4 worm cellular contexts compared by ENCODE assay signal in genomic region chrII:5707532-5707931, ce11.
A peak's percentile ranks its signal among the peaks of the same experiment; 100 is the strongest.
TF ChIP-seq lines count a peak whose summit lies in the region.

Gene osta-2, plus strand, starts transcription at chrII:5707691.

TF ChIP-seq in whole organism, L1 larva, 84 proteins besides CTCF, POLR2A, EP300 and RAD21:
- no peak for TF ChIP-seq nhr-19 (GFP tag; conservative IDR thresholded peaks at IDR 0.05; lab: Robert Waterston, UW)
- TF ChIP-seq hlh-4 (tag; optimal IDR thresholded peaks at IDR 0.05; lab: Kevin White, UChicago) = no peak
- no peak for TF ChIP-seq mep-1 (tag; optimal IDR thresholded peaks at IDR 0.05; lab: Kevin White, UChicago)
- peak; percentile 12 for TF ChIP-seq blmp-1 (tag; optimal IDR thresholded peaks at IDR 0.05; lab: Kevin White, UChicago)
- TF ChIP-seq lin-14 (GFP tag; optimal IDR thresholded peaks at IDR 0.05; lab: Kevin White, UChicago) = peak; percentile 27
- no peak for TF ChIP-seq egl-27 (tag; optimal IDR thresholded peaks at IDR 0.05; lab: Kevin White, UChicago)

TF ChIP-seq in whole organism, L3 larva, 47 proteins besides CTCF, POLR2A, EP300 and RAD21:
- TF ChIP-seq lin-15B (tag; optimal IDR thresholded peaks at IDR 0.05; lab: Kevin White, UChicago) (no peak), ceh-28 (tag; optimal IDR thresholded peaks at IDR 0.05; lab: Kevin White, UChicago) (no peak), ztf-11 (tag; optimal IDR thresholded peaks at IDR 0.05; lab: Kevin White, UChicago) (no peak), nhr-23 (tag; optimal IDR thresholded peaks at IDR 0.05; lab: Kevin White, UChicago) (no peak), egl-5 (tag; optimal IDR thresholded peaks at IDR 0.05; lab: Kevin White, UChicago) (peak; percentile 6), pha-4 (tag; optimal IDR thresholded peaks at IDR 0.05; lab: Kevin White, UChicago) (peak; percentile 25), nfya-1 (tag; optimal IDR thresholded peaks at IDR 0.05; lab: Kevin White, UChicago; ENCODE audit: insufficient read depth) (peak; percentile 41)
TF ChIP-seq in whole organism, L3 larva: peak in this region for 3.

TF ChIP-seq in whole organism, L4 larva, 104 proteins besides CTCF, POLR2A, EP300 and RAD21:
- no peak for TF ChIP-seq lir-3 (tag; optimal IDR thresholded peaks at IDR 0.05; lab: Kevin White, UChicago)
- TF ChIP-seq nhr-11 (tag; optimal IDR thresholded peaks at IDR 0.05; lab: Kevin White, UChicago) = no peak
- TF ChIP-seq fkh-10 (GFP tag; optimal IDR thresholded peaks at IDR 0.05; lab: Kevin White, UChicago) = peak; percentile 5
- TF ChIP-seq unc-62 (GFP tag; optimal IDR thresholded peaks at IDR 0.05 in 1 of 2; lab: Kevin White, UChicago) = peak in 1 of 2 experiments; percentile 92
- TF ChIP-seq unc-62 (tag; optimal IDR thresholded peaks at IDR 0.05; lab: Kevin White, UChicago) = no peak

TF ChIP-seq in whole organism, young adult, 124 proteins besides CTCF, POLR2A, EP300 and RAD21:
- TF ChIP-seq nfyb-1 (GFP tag; IDR thresholded peaks at IDR 0.05; lab: Robert Waterston, UW) (0 out of 2 replicates have a peak, but pooled peaks have one; percentile 34), ztf-25 (GFP tag; IDR thresholded peaks at IDR 0.05; lab: Robert Waterston, UW) (no peak), B0336.3 (GFP tag; IDR thresholded peaks at IDR 0.05; lab: Robert Waterston, UW) (no peak)
